Worm (Caenorhabditis elegans) whole organism, L1 larva: ENCODE results near the gene ras-2.

ENCODE experiments used
- C04F5.9 ChIP-seq: sonication (generic microtip); optimal IDR thresholded peaks from 2 replicates; lab custom pipeline; 2016; ENCODE audit warnings: missing genetic modification characterization, missing compliant biosample characterization
- C16A3.4 ChIP-seq: fragments of 150-350 bp; optimal IDR thresholded peaks from 2 replicates; lab custom pipeline; 2014; ENCODE audit warnings: missing biosample characterization, missing genetic modification characterization
- C34B4.2 ChIP-seq: sonication (generic microtip); optimal IDR thresholded peaks from 2 replicates; lab custom pipeline; 2017; ENCODE audit warnings: mild to moderate bottlenecking, missing genetic modification characterization, missing compliant biosample characterization
- F16B12.6 ChIP-seq: fragments of 150-350 bp; optimal IDR thresholded peaks from 2 replicates; lab custom pipeline; 2014; ENCODE audit warnings: missing biosample characterization, missing genetic modification characterization
- Y116A8C.19 ChIP-seq: sonication (generic microtip); optimal IDR thresholded peaks from 2 replicates; lab custom pipeline; 2016; ENCODE audit warnings: missing compliant biosample characterization, missing genetic modification characterization, borderline replicate concordance
- aha-1 ChIP-seq: fragments of 150-350 bp; optimal IDR thresholded peaks from 2 replicates; lab custom pipeline; 2014; ENCODE audit warnings: missing biosample characterization, missing genetic modification characterization
- alr-1 ChIP-seq: fragments of 200-800 bp; sonication (Bioruptor generic); optimal IDR thresholded peaks from 2 replicates; lab custom pipeline; 2018; ENCODE audit warnings: borderline replicate concordance, mild to moderate bottlenecking, missing genetic modification characterization, missing compliant biosample characterization
- aly-2 ChIP-seq: fragments of 150-350 bp; optimal IDR thresholded peaks from 2 replicates; lab custom pipeline; 2014; ENCODE audit warnings: missing biosample characterization, missing genetic modification characterization
- ceh-82 ChIP-seq, 3 experiments: fragments of 150-350 bp in 1 of 3; sonication (generic microtip) in 2 of 3; optimal IDR thresholded peaks; 2 replicates each; lab custom pipeline; 2014 to 2017; ENCODE audit warnings: missing biosample characterization in 3 of 3, missing genetic modification characterization in 3 of 3
- ces-1 ChIP-seq: fragments of 150-350 bp; optimal IDR thresholded peaks from 2 replicates; lab custom pipeline; 2014; ENCODE audit warnings: missing biosample characterization, missing genetic modification reagents, missing genetic modification characterization
- dpl-1 ChIP-seq, 3 experiments: fragments of 150-350 bp in 2 of 3; sonication (generic microtip) in 1 of 3; optimal IDR thresholded peaks; 2 replicates each; lab custom pipeline; 2014 to 2017; ENCODE audit warnings: missing biosample characterization in 3 of 3, missing genetic modification characterization in 3 of 3, missing genetic modification reagents in 3 of 3
- efl-1 ChIP-seq, 4 experiments: fragments of 150-350 bp; optimal IDR thresholded peaks in 3 of 4; peaks in 1 of 4; 1 replicate in 1 of 4; 2 replicates in 3 of 4; lab custom pipeline; 2014; ENCODE audit warnings: missing biosample characterization in 2 of 4, missing genetic modification characterization in 2 of 4, missing genetic modification reagents in 2 of 4
- efl-3 ChIP-seq: fragments of 200-800 bp; sonication (Bioruptor generic); optimal IDR thresholded peaks from 2 replicates; lab custom pipeline; 2018; ENCODE audit warnings: mild to moderate bottlenecking, missing genetic modification characterization, missing compliant biosample characterization
- egl-27 ChIP-seq, 2 experiments: fragments of 150-350 bp in 1 of 2; sonication (generic microtip); optimal IDR thresholded peaks; 3 replicates each; lab custom pipeline; 2017 to 2018; ENCODE audit warnings: missing biosample characterization in 2 of 2, missing genetic modification characterization in 2 of 2, missing genetic modification reagents in 2 of 2
- elt-2 ChIP-seq: sonication (generic microtip); optimal IDR thresholded peaks from 2 replicates; lab custom pipeline; 2016; ENCODE audit warnings: missing genetic modification characterization, mild to moderate bottlenecking, inconsistent platforms, missing compliant biosample characterization, missing genetic modification reagents
- fkh-4 ChIP-seq: sonication (generic microtip); optimal IDR thresholded peaks from 2 replicates; lab custom pipeline; 2016; ENCODE audit warnings: missing compliant biosample characterization, missing genetic modification characterization, borderline replicate concordance
- fkh-8 ChIP-seq: sonication (generic microtip); optimal IDR thresholded peaks from 2 replicates; lab custom pipeline; 2016; ENCODE audit warnings: mild to moderate bottlenecking, missing genetic modification characterization, missing compliant biosample characterization
- fos-1 ChIP-seq: fragments of 150-350 bp; optimal IDR thresholded peaks from 2 replicates; lab custom pipeline; 2014; ENCODE audit warnings: missing biosample characterization, missing genetic modification characterization
- hlh-4 ChIP-seq: sonication (generic microtip); optimal IDR thresholded peaks from 2 replicates; lab custom pipeline; 2016; ENCODE audit warnings: mild to moderate bottlenecking, missing genetic modification characterization, missing compliant biosample characterization
- hpl-2 ChIP-seq: fragments of 150-350 bp; optimal IDR thresholded peaks from 2 replicates; lab custom pipeline; 2014; ENCODE audit warnings: missing biosample characterization, missing genetic modification reagents, missing genetic modification characterization
- isw-1 ChIP-seq: fragments of 200-800 bp; sonication (Bioruptor generic); IDR thresholded peaks from 2 replicates; pipeline ENCODE4 v1.3.6; 2022; ENCODE audit warnings: missing genetic modification characterization, missing compliant biosample characterization
- jun-1 ChIP-seq: fragments of 150-350 bp; optimal IDR thresholded peaks from 2 replicates; lab custom pipeline; 2014; ENCODE audit warnings: missing biosample characterization, missing genetic modification reagents, missing genetic modification characterization
- lin-13 ChIP-seq: fragments of 150-350 bp; optimal IDR thresholded peaks from 2 replicates; lab custom pipeline; 2014; ENCODE audit warnings: missing biosample characterization, missing genetic modification reagents, missing genetic modification characterization
- lin-14 ChIP-seq: fragments of 200-800 bp; sonication (Bioruptor generic); optimal IDR thresholded peaks from 2 replicates; lab custom pipeline; 2018; ENCODE audit warnings: mild to moderate bottlenecking, missing genetic modification characterization, moderate library complexity, missing compliant biosample characterization
- lin-15B ChIP-seq: fragments of 150-350 bp; sonication (generic microtip); optimal IDR thresholded peaks from 3 replicates; lab custom pipeline; 2014; ENCODE audit warnings: missing biosample characterization, missing genetic modification characterization
- lin-35 ChIP-seq, 2 experiments: fragments of 150-350 bp; optimal IDR thresholded peaks; 2 replicates each; lab custom pipeline; 2014; ENCODE audit warnings: missing biosample characterization in 2 of 2, missing genetic modification characterization in 2 of 2, missing genetic modification reagents in 2 of 2
- lin-39 ChIP-seq: fragments of 150-350 bp; optimal IDR thresholded peaks from 2 replicates; lab custom pipeline; 2014; ENCODE audit warnings: missing biosample characterization, missing genetic modification reagents, missing genetic modification characterization
- lir-3 ChIP-seq: sonication (generic microtip); optimal IDR thresholded peaks from 2 replicates; lab custom pipeline; 2016; ENCODE audit warnings: mild to moderate bottlenecking, missing genetic modification characterization, moderate library complexity, missing compliant biosample characterization; ENCODE audit not compliant: poor library complexity
- lsy-2 ChIP-seq, 2 experiments: fragments of 150-350 bp; optimal IDR thresholded peaks; 2 replicates each; lab custom pipeline; 2014; ENCODE audit warnings: missing biosample characterization in 2 of 2, missing genetic modification characterization in 2 of 2
- mdl-1 ChIP-seq, 2 experiments: fragments of 150-350 bp; optimal IDR thresholded peaks; 2 replicates each; lab custom pipeline; 2014 to 2017; ENCODE audit warnings: missing biosample characterization in 2 of 2, missing genetic modification characterization in 2 of 2, inconsistent platforms in 1 of 2
- mef-2 ChIP-seq: fragments of 150-350 bp; optimal IDR thresholded peaks from 2 replicates; lab custom pipeline; 2014; ENCODE audit warnings: missing biosample characterization, missing genetic modification characterization
- mep-1 ChIP-seq: fragments of 150-350 bp; optimal IDR thresholded peaks from 2 replicates; lab custom pipeline; 2014; ENCODE audit warnings: missing biosample characterization, missing genetic modification characterization
- nhr-19 ChIP-seq: fragments of 200-800 bp; sonication (Bioruptor generic); conservative IDR thresholded peaks from 2 replicates; pipeline ENCODE4 v1.3.6; 2022; ENCODE audit warnings: missing genetic modification characterization, missing compliant biosample characterization
- nhr-237 ChIP-seq: fragments of 150-350 bp; optimal IDR thresholded peaks from 2 replicates; lab custom pipeline; 2014; ENCODE audit warnings: missing biosample characterization, missing genetic modification characterization
- nhr-47 ChIP-seq: sonication (generic microtip); optimal IDR thresholded peaks from 2 replicates; lab custom pipeline; 2016; ENCODE audit warnings: mild to moderate bottlenecking, missing genetic modification characterization, moderate library complexity, missing compliant biosample characterization
- nhr-71 ChIP-seq: sonication (generic microtip); optimal IDR thresholded peaks from 2 replicates; lab custom pipeline; 2016; ENCODE audit warnings: mild to moderate bottlenecking, missing genetic modification characterization, moderate library complexity, missing compliant biosample characterization
- nhr-76 ChIP-seq: sonication (generic microtip); optimal IDR thresholded peaks from 2 replicates; lab custom pipeline; 2017; ENCODE audit warnings: missing biosample characterization, missing genetic modification characterization
- nhr-77 ChIP-seq: fragments of 150-350 bp; optimal IDR thresholded peaks from 2 replicates; lab custom pipeline; 2014; ENCODE audit warnings: missing biosample characterization, missing genetic modification characterization
- nhr-84 ChIP-seq: sonication (generic microtip); optimal IDR thresholded peaks from 2 replicates; lab custom pipeline; 2017; ENCODE audit warnings: missing biosample characterization, missing genetic modification characterization
- nhr-85 ChIP-seq: sonication (generic microtip); peaks from one replicate; lab custom pipeline; 2016; ENCODE audit warnings: missing genetic modification characterization, inconsistent platforms, missing compliant biosample characterization
- pag-3 ChIP-seq: sonication (generic microtip); optimal IDR thresholded peaks from 2 replicates; lab custom pipeline; 2017; ENCODE audit warnings: missing genetic modification characterization, mild to moderate bottlenecking, missing compliant biosample characterization, antibody characterized with exemption, borderline replicate concordance; ENCODE audit not compliant: insufficient read depth
- pqm-1 ChIP-seq: sonication (generic microtip); optimal IDR thresholded peaks from 3 replicates; lab custom pipeline; 2017; ENCODE audit warnings: missing biosample characterization, missing genetic modification characterization
- rnt-1 ChIP-seq: sonication (generic microtip); optimal IDR thresholded peaks from 2 replicates; lab custom pipeline; 2016; ENCODE audit warnings: mild to moderate bottlenecking, missing genetic modification characterization, moderate library complexity, missing compliant biosample characterization
- snpc-4 ChIP-seq: fragments of 150-350 bp; optimal IDR thresholded peaks from 2 replicates; lab custom pipeline; 2014; ENCODE audit warnings: missing biosample characterization, missing genetic modification characterization
- sptf-1 ChIP-seq: fragments of 150-350 bp; optimal IDR thresholded peaks from 2 replicates; lab custom pipeline; 2014; ENCODE audit warnings: missing biosample characterization, missing genetic modification characterization
- tbx-2 ChIP-seq: sonication (generic microtip); optimal IDR thresholded peaks from 2 replicates; lab custom pipeline; 2016; ENCODE audit warnings: missing genetic modification characterization, missing compliant biosample characterization
- unc-130 ChIP-seq: fragments of 150-350 bp; optimal IDR thresholded peaks from 2 replicates; lab custom pipeline; 2017; ENCODE audit warnings: missing biosample characterization, missing genetic modification characterization, inconsistent platforms
- unc-86 ChIP-seq: sonication (generic microtip); optimal IDR thresholded peaks from 2 replicates; lab custom pipeline; 2016; ENCODE audit warnings: missing genetic modification characterization, missing compliant biosample characterization
- unc-98 ChIP-seq: fragments of 200-800 bp; sonication (Bioruptor generic); IDR thresholded peaks from 2 replicates; pipeline ENCODE4 v1.3.6; 2022; ENCODE audit warnings: missing genetic modification characterization, missing compliant biosample characterization
- zag-1 ChIP-seq: fragments of 150-350 bp; optimal IDR thresholded peaks from 2 replicates; lab custom pipeline; 2014; ENCODE audit warnings: missing biosample characterization, missing genetic modification characterization

The ras-2 gene

DNA sequence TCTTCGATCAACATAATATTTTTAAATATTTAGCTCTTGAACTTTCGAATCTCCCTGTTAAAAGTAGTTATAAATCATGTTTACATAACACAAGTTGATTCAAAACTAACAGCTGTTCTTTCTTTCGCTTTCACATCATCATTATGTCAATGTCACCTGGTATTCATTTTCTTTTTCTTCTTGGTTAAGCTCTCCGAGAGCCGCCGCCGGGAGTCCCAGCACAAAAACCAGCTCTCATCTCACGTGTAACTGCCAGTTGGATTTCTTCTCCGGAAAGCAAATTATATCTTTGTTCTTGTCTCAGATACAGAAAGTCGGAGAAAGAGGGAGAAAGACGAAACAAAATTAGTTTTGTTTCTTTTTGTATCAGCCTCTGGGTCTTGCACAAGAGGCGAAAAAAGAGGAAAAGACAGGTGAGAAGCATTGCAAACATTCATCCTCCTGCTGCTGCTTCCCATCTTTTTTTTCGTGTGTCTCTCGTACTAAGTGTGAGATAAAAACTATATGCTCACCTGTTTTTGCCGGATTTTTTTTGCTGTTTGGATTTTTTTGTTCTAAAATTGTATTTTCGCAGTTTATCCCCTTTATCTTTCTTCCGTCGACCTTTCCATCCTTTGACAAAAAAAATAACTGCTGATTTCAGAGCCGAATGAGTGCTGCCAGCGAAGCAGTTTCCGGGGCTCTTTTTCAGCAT is 8.4 kb downstream of the ras-2 start, which contains the start of gene F17C8.3 (continued):
- TF ChIP-seq efl-1 (optimal IDR thresholded peaks at IDR 0.05; lab: Kevin White, UChicago) (peak in 1 of 2 experiments; percentile 30), efl-1 (GFP tag; optimal IDR thresholded peaks at IDR 0.05 in 1 of 2; lab: Kevin White, UChicago) (no peak)

DNA sequence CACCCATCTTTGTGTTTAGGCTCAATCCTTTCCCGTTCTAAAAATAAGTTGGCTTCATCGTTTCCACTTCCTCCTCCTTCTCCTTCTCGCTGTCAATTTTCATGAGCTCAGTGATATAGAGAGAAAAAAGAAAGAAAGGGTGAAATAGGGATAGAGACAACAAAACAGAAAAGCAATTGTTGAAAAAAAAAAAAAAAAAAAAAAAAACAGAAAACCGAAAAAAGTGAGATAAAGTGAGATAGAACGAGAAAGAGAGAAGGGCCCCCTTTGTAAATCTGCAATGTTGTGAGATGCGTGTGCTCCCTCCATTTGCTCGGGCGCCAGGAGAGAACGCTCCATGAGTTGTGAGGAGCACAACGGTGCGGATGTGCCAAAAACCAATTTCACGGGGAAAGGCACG is 16.0 kb downstream of the ras-2 start:
- TF ChIP-seq egl-27 (tag; optimal IDR thresholded peaks at IDR 0.05; lab: Kevin White, UChicago) (no peak), nhr-71 (peak; percentile 50), Y116A8C.19 (no peak), lin-35 (GFP tag; optimal IDR thresholded peaks at IDR 0.05; lab: Kevin White, UChicago) (peak in 1 of 2 experiments; percentile 18), elt-2 (tag; lab: Kevin White, UChicago) (no peak), hpl-2 (GFP tag; lab: Kevin White, UChicago) (no peak), hlh-4 (tag; lab: Kevin White, UChicago) (no peak), rnt-1 (tag; lab: Kevin White, UChicago) (no peak), fos-1 (tag; lab: Kevin White, UChicago) (no peak), ces-1 (GFP tag; lab: Kevin White, UChicago) (no peak), unc-130 (no peak), snpc-4 (tag; lab: Kevin White, UChicago) (no peak), C04F5.9 (no peak), nhr-47 (no peak), nhr-237 (tag; lab: Kevin White, UChicago) (no peak), jun-1 (tag; lab: Kevin White, UChicago) (no peak), lin-15B (tag; lab: Kevin White, UChicago) (no peak), isw-1 (GFP tag; lab: Robert Waterston, UW) (no peak), mef-2 (tag; lab: Kevin White, UChicago) (peak; percentile 26), alr-1 (no peak), C34B4.2 (tag; lab: Kevin White, UChicago) (no peak), aha-1 (tag; lab: Kevin White, UChicago) (no peak), unc-98 (GFP tag; lab: Robert Waterston, UW) (no peak), pqm-1 (tag; lab: Kevin White, UChicago) (no peak), F16B12.6 (tag; lab: Kevin White, UChicago) (no peak), nhr-19 (no peak; the same call in 1 of the 2 replicates), efl-3 (GFP tag; lab: Kevin White, UChicago) (no peak), aly-2 (no peak), nhr-76 (tag; lab: Kevin White, UChicago) (no peak), sptf-1 (no peak), unc-86 (tag; lab: Kevin White, UChicago) (no peak), lir-3 (tag; lab: Kevin White, UChicago) (no peak), pag-3 (tag; lab: Kevin White, UChicago) (no peak), lin-14 (peak; percentile 69), nhr-77 (tag; lab: Kevin White, UChicago) (no peak), fkh-8 (tag; lab: Kevin White, UChicago) (no peak), tbx-2 (tag; lab: Kevin White, UChicago) (no peak), lsy-2 (tag; optimal IDR thresholded peaks at IDR 0.05; lab: Kevin White, UChicago) (peak in 1 of 2 experiments; percentile 46), dpl-1 (GFP tag; optimal IDR thresholded peaks at IDR 0.05; lab: Kevin White, UChicago) (peak in 1 of 3 experiments; percentile 6), nhr-85 (tag; lab: Kevin White, UChicago) (no peak), mdl-1 (tag; optimal IDR thresholded peaks at IDR 0.05; lab: Kevin White, UChicago) (no peak), C16A3.4 (tag; lab: Kevin White, UChicago) (no peak), ceh-82 (tag; optimal IDR thresholded peaks at IDR 0.05; lab: Kevin White, UChicago) (no peak), fkh-4 (tag; lab: Kevin White, UChicago) (no peak), nhr-84 (no peak), lin-13 (GFP tag; lab: Kevin White, UChicago) (no peak), zag-1 (tag; lab: Kevin White, UChicago) (no peak), lin-39 (no peak), mep-1 (tag; lab: Kevin White, UChicago) (peak; percentile 58)
